Fruit fly (Drosophila melanogaster) S2 (cell line): ENCODE results near the gene CG31809.

ENCODE experiments used
- CG8478 ChIP-seq: fragments of >200 bp; optimal IDR thresholded peaks from 2 replicates; lab custom pipeline; 2018
- CTCF ChIP-seq, 2 experiments: fragments of >200 bp; optimal IDR thresholded peaks; 2 replicates each; lab custom pipeline; 2018

DNA sequence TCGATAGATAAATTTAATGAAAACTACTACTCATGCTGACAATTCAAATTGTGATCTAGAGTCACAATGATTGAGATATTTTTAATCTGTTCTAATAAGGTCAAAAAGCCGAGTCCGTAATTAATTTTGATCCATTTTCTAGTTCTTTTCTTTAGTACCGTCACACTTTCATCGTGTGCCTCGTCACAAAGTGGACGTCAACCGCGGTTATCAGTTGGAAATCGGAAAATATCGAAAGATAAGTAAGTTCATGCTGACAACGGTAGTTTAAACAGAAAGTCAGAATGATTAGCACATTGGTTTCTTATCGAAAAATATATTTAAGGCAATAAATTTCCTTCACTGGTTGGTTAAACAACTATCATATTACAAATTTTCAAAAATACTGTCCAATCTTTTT, 8.1 kb downstream of the CG31809 start:
- TF ChIP-seq CTCF (optimal IDR thresholded peaks at IDR 0.05; lab: Kevin White, UChicago) (no peak), CG8478 (lab: Kevin White, UChicago) (no peak)
